Worm (Caenorhabditis elegans) whole organism, midembryonic: ENCODE results near the gene T01H10.11.
A peak's percentile ranks its signal among the peaks of the same experiment; 100 is the strongest.

Experiments used
- T22C8.4 ChIP-seq: fragments of 200-800 bp; sonication (Bioruptor generic); IDR thresholded peaks from 2 replicates; pipeline ENCODE4 v1.3.6; 2022; ENCODE audit warnings: missing genetic modification characterization, missing compliant biosample characterization
- cog-1 ChIP-seq: sonication (generic microtip); optimal IDR thresholded peaks from 2 replicates; lab custom pipeline; 2016; ENCODE audit warnings: missing genetic modification characterization, missing compliant biosample characterization
- flt-1 ChIP-seq: fragments of 200-800 bp; sonication (Bioruptor generic); IDR thresholded peaks from 2 replicates; pipeline ENCODE4 v1.3.6; 2022; ENCODE audit warnings: missing genetic modification characterization, missing compliant biosample characterization
- klf-2 ChIP-seq: fragments of 200-800 bp; sonication (Bioruptor generic); conservative IDR thresholded peaks from 2 replicates; pipeline ENCODE4 v1.3.6; 2022; ENCODE audit warnings: missing genetic modification reagents, missing genetic modification characterization, missing compliant biosample characterization
- med-1 ChIP-seq: sonication (generic microtip); optimal IDR thresholded peaks from 2 replicates; lab custom pipeline; 2017; ENCODE audit warnings: missing genetic modification characterization, mild to moderate bottlenecking, missing compliant biosample characterization, antibody characterized with exemption, missing genetic modification reagents; ENCODE audit not compliant: insufficient read depth
- tab-1 ChIP-seq: fragments of 200-800 bp; sonication (Bioruptor generic); IDR thresholded peaks from 2 replicates; pipeline ENCODE4 v1.3.6; 2022; ENCODE audit warnings: missing genetic modification characterization, missing compliant biosample characterization
- ztf-23 ChIP-seq: fragments of 200-800 bp; sonication (Bioruptor generic); IDR thresholded peaks from 2 replicates; pipeline ENCODE4 v1.3.6; 2022; ENCODE audit warnings: missing genetic modification reagents, missing genetic modification characterization, missing compliant biosample characterization
- ztf-29 ChIP-seq: fragments of 200-800 bp; sonication (Bioruptor generic); IDR thresholded peaks from 2 replicates; pipeline ENCODE4 v1.3.6; 2022; ENCODE audit warnings: missing genetic modification reagents, missing genetic modification characterization, missing compliant biosample characterization

- TF ChIP-seq ztf-23 (GFP tag; lab: Robert Waterston, UW) (no peak), cog-1 (peak; percentile 0), tab-1 (GFP tag; lab: Robert Waterston, UW) (no peak), T22C8.4 (no peak), ztf-29 (GFP tag; lab: Robert Waterston, UW) (no peak), klf-2 (GFP tag; lab: Robert Waterston, UW) (no peak), flt-1 (GFP tag; lab: Robert Waterston, UW) (no peak), med-1 (no peak)
Observed at ce11 chrX:12158641-12159040, 35.4 kb downstream of the T01H10.11 start.
